Worm (Caenorhabditis elegans): ENCODE measurements around the gene F42A10.7.

ce11 chrIII:6163381-6163780, 15.1 kb downstream of the F42A10.7 start:
- no peak for TF ChIP-seq tbx-2 (tag; optimal IDR thresholded peaks at IDR 0.05)
- TF ChIP-seq syd-9 (tag; optimal IDR thresholded peaks at IDR 0.05) = no peak
- no peak for TF ChIP-seq ama-1 (optimal IDR thresholded peaks at IDR 0.05)
- no peak for TF ChIP-seq pha-4 (tag; optimal IDR thresholded peaks at IDR 0.05)
- TF ChIP-seq ceh-9 (tag; optimal IDR thresholded peaks at IDR 0.05) = no peak
- TF ChIP-seq ceh-34 (tag; optimal IDR thresholded peaks at IDR 0.05) = no peak
- no peak for TF ChIP-seq nfya-1 (tag; optimal IDR thresholded peaks at IDR 0.05)
- TF ChIP-seq unc-86 (tag; optimal IDR thresholded peaks at IDR 0.05) = no peak
- TF ChIP-seq nhr-11 (tag; optimal IDR thresholded peaks at IDR 0.05) = no peak
- no peak for TF ChIP-seq ahr-1 (tag; optimal IDR thresholded peaks at IDR 0.05)
- no peak for TF ChIP-seq ceh-22 (tag; optimal IDR thresholded peaks at IDR 0.05)
